Fruit fly (Drosophila melanogaster) whole organism, embryonic: ENCODE data around the gene CG15336.

Source experiments
- Ada2b ChIP-seq: fragments of 200-800 bp; sonication (Bioruptor generic); IDR thresholded peaks from 2 replicates; pipeline ENCODE4 v1.3.6; 2022; ENCODE audit warnings: missing biosample characterization, missing genetic modification characterization
- Aef1 ChIP-seq: fragments of 200-800 bp; sonication (Bioruptor generic); IDR thresholded peaks from 3 replicates; pipeline ENCODE4 v1.3.6; 2022; ENCODE audit warnings: missing biosample characterization, missing genetic modification characterization
- Atf6 ChIP-seq: fragments of 200-800 bp; sonication (Bioruptor generic); IDR thresholded peaks from 2 replicates; pipeline ENCODE4 v1.3.6; 2022; ENCODE audit warnings: missing biosample characterization, missing genetic modification characterization
- CG10274 ChIP-seq: fragments of 200-800 bp; sonication (Bioruptor generic); optimal IDR thresholded peaks from 3 replicates; lab custom pipeline; 2017; ENCODE audit warnings: missing biosample characterization, mild to moderate bottlenecking, missing genetic modification characterization
- CG11247 ChIP-seq: fragments of 200-800 bp; sonication (Bioruptor generic); IDR thresholded peaks from 2 replicates; pipeline ENCODE4 v1.3.6; 2022; ENCODE audit warnings: missing biosample characterization, missing genetic modification characterization
- CG11695 ChIP-seq: fragments of 200-800 bp; sonication (Bioruptor generic); IDR thresholded peaks from 3 replicates; pipeline ENCODE4 v1.3.6; 2022; ENCODE audit warnings: missing biosample characterization, missing genetic modification characterization
- CG12942 ChIP-seq: fragments of 200-800 bp; sonication (Bioruptor generic); optimal IDR thresholded peaks from 3 replicates; lab custom pipeline; 2016; ENCODE audit warnings: missing biosample characterization, missing genetic modification characterization
- CG14441 ChIP-seq: fragments of 200-800 bp; sonication (Bioruptor generic); IDR thresholded peaks from 2 replicates; pipeline ENCODE4 v1.3.6; 2022; ENCODE audit warnings: missing biosample characterization, missing genetic modification characterization
- CG17361 ChIP-seq: fragments of 200-800 bp; sonication (Bioruptor generic); IDR thresholded peaks from 3 replicates; pipeline ENCODE4 v1.3.6; 2022; ENCODE audit warnings: missing biosample characterization, missing genetic modification characterization
- CG18011 ChIP-seq: fragments of 200-800 bp; sonication (Bioruptor generic); optimal IDR thresholded peaks from 2 replicates; lab custom pipeline; 2017; ENCODE audit warnings: missing biosample characterization, missing genetic modification characterization, mild to moderate bottlenecking, moderate library complexity, missing genotype
- CG2129 ChIP-seq: fragments of 200-800 bp; sonication (Bioruptor generic); IDR thresholded peaks from 2 replicates; pipeline ENCODE4 v1.3.6; 2022; ENCODE audit warnings: missing biosample characterization, missing genetic modification characterization; ENCODE audit not compliant: partially characterized antibody
- CG2678 ChIP-seq: fragments of 200-800 bp; sonication (Bioruptor generic); optimal IDR thresholded peaks from 3 replicates; lab custom pipeline; 2019; ENCODE audit warnings: missing biosample characterization, mild to moderate bottlenecking, missing genetic modification characterization, moderate library complexity
- CG3163 ChIP-seq: fragments of 200-800 bp; sonication (Bioruptor generic); optimal IDR thresholded peaks from 3 replicates; lab custom pipeline; 2016; ENCODE audit warnings: missing biosample characterization, missing genetic modification characterization
- CG32532 ChIP-seq: fragments of 200-800 bp; sonication (Bioruptor generic); IDR thresholded peaks from 2 replicates; pipeline ENCODE4 v1.3.6; 2022; ENCODE audit warnings: missing biosample characterization, missing genetic modification characterization
- CG4730 ChIP-seq: fragments of 200-800 bp; sonication (Bioruptor generic); IDR thresholded peaks from 2 replicates; pipeline ENCODE4 v1.3.6; 2022; ENCODE audit warnings: missing biosample characterization, missing genetic modification characterization
- CG6854 ChIP-seq: fragments of 200-800 bp; sonication (Bioruptor generic); optimal IDR thresholded peaks from 3 replicates; lab custom pipeline; 2017; ENCODE audit warnings: missing biosample characterization, mild to moderate bottlenecking, missing genetic modification characterization
- CG7271 ChIP-seq: fragments of 200-800 bp; sonication (Bioruptor generic); optimal IDR thresholded peaks from 2 replicates; lab custom pipeline; 2018; ENCODE audit warnings: missing biosample characterization, mild to moderate bottlenecking, missing genetic modification characterization, moderate library complexity
- CrebB ChIP-seq: fragments of 200-800 bp; sonication (Bioruptor generic); optimal IDR thresholded peaks from 3 replicates; lab custom pipeline; 2018; ENCODE audit warnings: missing biosample characterization, mild to moderate bottlenecking, missing genetic modification characterization
- Eip74EF ChIP-seq, 2 experiments: fragments of 200-800 bp in 1 of 2; fragments of >200 bp in 1 of 2; sonication (Bioruptor generic) in 1 of 2; optimal IDR thresholded peaks; 2 replicates each; lab custom pipeline; 2017 to 2019; ENCODE audit warnings: missing biosample characterization in 2 of 2, missing genetic modification characterization in 2 of 2, mild to moderate bottlenecking in 1 of 2, moderate library complexity in 1 of 2
- HmgZ ChIP-seq: fragments of 200-800 bp; sonication (Bioruptor generic); optimal IDR thresholded peaks from 2 replicates; lab custom pipeline; 2018; ENCODE audit warnings: missing biosample characterization, mild to moderate bottlenecking, missing genetic modification characterization
- Hsf ChIP-seq: fragments of 200-800 bp; sonication (Bioruptor generic); optimal IDR thresholded peaks from 3 replicates; lab custom pipeline; 2016; ENCODE audit warnings: missing biosample characterization, missing genetic modification characterization
- Poxn ChIP-seq: fragments of 200-800 bp; sonication (Bioruptor generic); IDR thresholded peaks from 2 replicates; pipeline ENCODE4 v1.3.6; 2022; ENCODE audit warnings: missing biosample characterization, missing genetic modification characterization
- Rx ChIP-seq: fragments of 200-800 bp; sonication (Bioruptor generic); IDR thresholded peaks from 2 replicates; pipeline ENCODE4 v1.3.6; 2022; ENCODE audit warnings: missing biosample characterization, missing genetic modification characterization
- Usf ChIP-seq: fragments of 200-800 bp; sonication (Bioruptor generic); optimal IDR thresholded peaks from 2 replicates; lab custom pipeline; 2017; ENCODE audit warnings: missing genotype, missing biosample characterization, missing genetic modification characterization
- al ChIP-seq: fragments of 200-800 bp; sonication (Bioruptor generic); IDR thresholded peaks from 2 replicates; pipeline ENCODE4 v1.3.6; 2022; ENCODE audit warnings: missing biosample characterization, missing genetic modification characterization
- az2 ChIP-seq: fragments of 200-800 bp; sonication (Bioruptor generic); optimal IDR thresholded peaks from 3 replicates; lab custom pipeline; 2016; ENCODE audit warnings: missing biosample characterization, missing genetic modification characterization
- bcd ChIP-seq: fragments of 200-800 bp; sonication (Bioruptor generic); optimal IDR thresholded peaks from 2 replicates; lab custom pipeline; 2017; ENCODE audit warnings: missing biosample characterization, mild to moderate bottlenecking, missing genetic modification characterization
- cad ChIP-seq: fragments of >200 bp; optimal IDR thresholded peaks from 2 replicates; lab custom pipeline; 2017; ENCODE audit warnings: missing biosample characterization, missing genetic modification characterization
- ci ChIP-seq: fragments of 200-800 bp; sonication (Bioruptor generic); IDR thresholded peaks from 3 replicates; pipeline ENCODE4 v1.3.6; 2022; ENCODE audit warnings: missing biosample characterization, missing genetic modification characterization
- corto ChIP-seq: fragments of 200-800 bp; sonication (Bioruptor generic); optimal IDR thresholded peaks from 2 replicates; lab custom pipeline; 2016; ENCODE audit warnings: missing biosample characterization, mild to moderate bottlenecking, missing genetic modification characterization, moderate library complexity
- croc ChIP-seq: fragments of 200-800 bp; sonication (Bioruptor generic); conservative IDR thresholded peaks from 3 replicates; pipeline ENCODE4 v1.3.6; 2022; ENCODE audit warnings: missing biosample characterization, missing genetic modification characterization
- cwo ChIP-seq: fragments of 200-800 bp; sonication (Bioruptor generic); optimal IDR thresholded peaks from 3 replicates; lab custom pipeline; 2017; ENCODE audit warnings: missing biosample characterization, missing genetic modification characterization, mild to moderate bottlenecking, moderate library complexity, missing genetic modification reagents
- dmrt99B ChIP-seq: fragments of 200-800 bp; sonication (Bioruptor generic); optimal IDR thresholded peaks from 2 replicates; lab custom pipeline; 2018; ENCODE audit warnings: missing biosample characterization, mild to moderate bottlenecking, missing genetic modification characterization, moderate library complexity
- en ChIP-seq: fragments of 200-800 bp; sonication (Bioruptor generic); optimal IDR thresholded peaks from 2 replicates; lab custom pipeline; 2016; ENCODE audit warnings: missing biosample characterization, missing genetic modification characterization
- eve ChIP-seq, 2 experiments: fragments of >200 bp; optimal IDR thresholded peaks; 2 replicates each; lab custom pipeline; 2017; ENCODE audit warnings: missing biosample characterization in 2 of 2, missing genetic modification characterization in 2 of 2
- ind ChIP-seq: fragments of 200-800 bp; sonication (Bioruptor generic); optimal IDR thresholded peaks from 3 replicates; lab custom pipeline; 2016; ENCODE audit warnings: missing biosample characterization, missing genetic modification characterization
- kay ChIP-seq: fragments of 200-800 bp; sonication (Bioruptor generic); optimal IDR thresholded peaks from 2 replicates; lab custom pipeline; 2016; ENCODE audit warnings: missing biosample characterization, missing genetic modification characterization
- mirr ChIP-seq: fragments of 200-800 bp; sonication (Bioruptor generic); optimal IDR thresholded peaks from 3 replicates; lab custom pipeline; 2018; ENCODE audit warnings: missing biosample characterization, mild to moderate bottlenecking, missing genetic modification characterization
- nerfin-1 ChIP-seq: fragments of 200-800 bp; sonication (Bioruptor generic); optimal IDR thresholded peaks from 3 replicates; lab custom pipeline; 2019; ENCODE audit warnings: missing biosample characterization, mild to moderate bottlenecking, missing genetic modification characterization, moderate library complexity
- nerfin-2 ChIP-seq: fragments of 200-800 bp; sonication (Bioruptor generic); IDR thresholded peaks from 2 replicates; pipeline ENCODE4 v1.3.6; 2022; ENCODE audit warnings: missing biosample characterization, missing genetic modification characterization; ENCODE audit not compliant: partially characterized antibody
- otp ChIP-seq: fragments of 200-800 bp; sonication (Bioruptor generic); IDR thresholded peaks from 3 replicates; pipeline ENCODE4, ENCODE4 v1.3.6; 2022; ENCODE audit warnings: missing biosample characterization, missing genetic modification characterization
- ranshi ChIP-seq: fragments of 200-800 bp; sonication (Bioruptor generic); IDR thresholded peaks from 2 replicates; pipeline ENCODE4 v1.3.6; 2022; ENCODE audit warnings: missing biosample characterization, missing genetic modification characterization
- repo ChIP-seq: fragments of 200-800 bp; sonication (Bioruptor generic); optimal IDR thresholded peaks from 2 replicates; lab custom pipeline; 2016; ENCODE audit warnings: missing biosample characterization, missing genetic modification characterization
- ro ChIP-seq: fragments of 200-800 bp; sonication (Bioruptor generic); IDR thresholded peaks from 2 replicates; pipeline ENCODE4 v1.3.6; 2022; ENCODE audit warnings: missing biosample characterization, missing genetic modification characterization
- sd ChIP-seq: fragments of 200-800 bp; sonication (Bioruptor generic); optimal IDR thresholded peaks from 3 replicates; lab custom pipeline; 2018; ENCODE audit warnings: missing biosample characterization, mild to moderate bottlenecking, missing genetic modification characterization, moderate library complexity
- tgo ChIP-seq: fragments of 200-800 bp; sonication (Bioruptor generic); IDR thresholded peaks from 3 replicates; pipeline ENCODE4 v1.3.6; 2022; ENCODE audit warnings: missing biosample characterization, missing genetic modification characterization
- toy ChIP-seq: fragments of 200-800 bp; sonication (Bioruptor generic); IDR thresholded peaks from 2 replicates; pipeline ENCODE4 v1.3.6; 2022; ENCODE audit warnings: missing biosample characterization, missing genetic modification characterization
- z ChIP-seq: fragments of 200-800 bp; sonication (Bioruptor generic); IDR thresholded peaks from 3 replicates; pipeline ENCODE4 v1.3.6; 2022; ENCODE audit warnings: missing biosample characterization, missing genetic modification characterization
- zfh1 ChIP-seq: fragments of 200-800 bp; sonication (Bioruptor generic); IDR thresholded peaks from 3 replicates; pipeline ENCODE4 v1.3.6; 2022; ENCODE audit warnings: missing biosample characterization, missing genetic modification characterization

The CG15336 gene

DNA sequence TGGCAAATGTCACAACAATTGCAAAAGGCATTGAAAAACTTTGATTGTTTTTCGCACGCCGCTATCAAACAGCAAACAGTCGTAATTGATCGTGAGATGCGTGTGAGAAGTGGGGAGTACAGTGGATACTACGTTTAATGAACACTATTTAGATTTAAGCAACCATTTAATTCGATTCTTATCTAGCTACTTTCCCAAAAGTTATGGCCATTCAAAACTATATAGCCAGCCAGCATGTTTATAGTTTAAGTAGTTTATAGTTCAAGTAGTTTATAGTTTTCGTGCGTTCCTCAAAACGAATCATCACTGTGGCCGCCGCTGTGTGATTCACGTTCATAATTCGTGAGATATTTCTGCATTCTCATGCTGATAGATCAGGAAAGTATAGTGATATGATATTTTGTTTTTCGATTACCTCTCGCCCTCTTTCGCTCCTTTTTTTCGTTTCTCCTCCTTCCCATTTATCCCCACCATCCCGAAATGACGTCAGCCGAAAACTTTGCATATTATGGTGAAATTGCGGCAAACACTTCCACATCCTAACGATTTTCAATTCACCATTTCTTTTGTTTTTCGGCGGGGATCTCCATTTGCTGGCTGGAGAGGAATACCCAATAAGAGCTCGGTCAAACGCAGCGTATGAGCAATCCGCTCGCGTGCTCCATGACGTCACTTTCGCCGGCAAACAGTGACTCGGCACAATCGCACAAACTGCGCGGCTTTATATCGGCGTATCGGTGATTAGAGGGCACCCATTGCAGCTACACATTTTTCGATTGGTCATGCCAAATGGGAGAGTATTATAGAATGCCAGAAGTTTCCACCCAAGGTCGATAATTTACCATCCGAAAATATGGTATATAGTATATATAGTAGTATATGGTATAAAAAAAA is 34.1 kb upstream of the CG15336 start (continued):
- peak; percentile 60 for TF ChIP-seq tgo (GFP tag; lab: Robert Waterston, UW)
- peak; percentile 49 for TF ChIP-seq CG6854 (GFP tag; lab: Kevin White, UChicago)
- TF ChIP-seq ranshi = peak; percentile 63
- peak; percentile 61 for TF ChIP-seq HmgZ
- no peak for TF ChIP-seq ro (GFP tag; lab: Robert Waterston, UW)
- TF ChIP-seq Aef1 (GFP tag; lab: Robert Waterston, UW) = peak; percentile 43; the same call in 1 of the 3 replicates
- no peak for TF ChIP-seq nerfin-2 (GFP tag; lab: Robert Waterston, UW)
- TF ChIP-seq zfh1 (GFP tag; lab: Robert Waterston, UW) = peak; percentile 26; the same call in 1 of the 3 replicates
- peak; percentile 45; the same call in 1 of the 2 replicates for TF ChIP-seq toy (GFP tag; lab: Robert Waterston, UW)
- peak; percentile 73 for TF ChIP-seq Ada2b (GFP tag; lab: Robert Waterston, UW)
- peak; percentile 73 for TF ChIP-seq cwo (GFP tag; lab: Kevin White, UChicago)
- TF ChIP-seq kay (GFP tag; lab: Kevin White, UChicago) = no peak
- peak; percentile 55 for TF ChIP-seq dmrt99B (tag; lab: Kevin White, UChicago)
- TF ChIP-seq CG2129 (GFP tag; lab: Robert Waterston, UW) = no peak
- no peak for TF ChIP-seq cad (GFP tag; lab: Kevin White, UChicago)
- TF ChIP-seq Atf6 (GFP tag; lab: Robert Waterston, UW) = peak; percentile 75
- TF ChIP-seq CG11247 (GFP tag; lab: Robert Waterston, UW) = 0 out of 2 replicates have a peak, but pooled peaks have one; percentile 12
- peak; percentile 48 for TF ChIP-seq CG18011 (GFP tag; lab: Kevin White, UChicago)
- no peak for TF ChIP-seq ci (GFP tag; lab: Robert Waterston, UW)
- peak; percentile 19 for TF ChIP-seq CG12942 (GFP tag; lab: Kevin White, UChicago)
- peak; percentile 8 for TF ChIP-seq Usf
- peak; percentile 43 for TF ChIP-seq CG4730 (GFP tag; lab: Robert Waterston, UW)
- peak; percentile 74 for TF ChIP-seq CG2678
- TF ChIP-seq nerfin-1 = no peak
- TF ChIP-seq CG11695 (GFP tag; lab: Robert Waterston, UW) = peak; percentile 58; the same call in 2 of the 3 replicates
- no peak for TF ChIP-seq CG7271 (tag; lab: Kevin White, UChicago)
- TF ChIP-seq CG14441 (GFP tag; lab: Robert Waterston, UW) = peak; percentile 75
- peak; percentile 83 for TF ChIP-seq CG32532 (GFP tag; lab: Robert Waterston, UW)
- peak; percentile 12 for TF ChIP-seq az2
- TF ChIP-seq sd = peak; percentile 21
- 0 out of 3 replicates have a peak, but pooled peaks have one; percentile 16 for TF ChIP-seq CG17361
- no peak for TF ChIP-seq repo (GFP tag; lab: Kevin White, UChicago)
- TF ChIP-seq Poxn = peak; percentile 72
- TF ChIP-seq eve (GFP tag; optimal IDR thresholded peaks at IDR 0.05; lab: Kevin White, UChicago) = no peak
- no peak for TF ChIP-seq mirr
- peak; percentile 35 for TF ChIP-seq CG3163 (GFP tag; lab: Kevin White, UChicago)
- no peak for TF ChIP-seq corto (GFP tag; lab: Kevin White, UChicago)
- peak; percentile 56 for TF ChIP-seq ind (GFP tag; lab: Kevin White, UChicago)
- TF ChIP-seq croc (GFP tag; lab: Robert Waterston, UW) = no peak
- peak; percentile 51 for TF ChIP-seq Hsf (GFP tag; lab: Kevin White, UChicago)
- TF ChIP-seq bcd (GFP tag; lab: Kevin White, UChicago) = peak; percentile 44
- TF ChIP-seq z (GFP tag; lab: Robert Waterston, UW) = no peak
- peak; percentile 47; the same call in 1 of the 2 replicates for TF ChIP-seq Rx (GFP tag; lab: Robert Waterston, UW)
- TF ChIP-seq en (GFP tag; lab: Kevin White, UChicago) = no peak
- peak; percentile 38 for TF ChIP-seq CG10274
- TF ChIP-seq Eip74EF (GFP tag; optimal IDR thresholded peaks at IDR 0.05; lab: Kevin White, UChicago) = no peak
- no peak for TF ChIP-seq otp (GFP tag; lab: Robert Waterston, UW)
- TF ChIP-seq CrebB = peak; percentile 51
- peak; percentile 63; the same call in 1 of the 2 replicates for TF ChIP-seq al
